Worm (Caenorhabditis elegans): ENCODE data around the gene C07G3.15.

ce11 chrV:3502038-3502437 lies 5.3 kb upstream of the C07G3.15 start, which contains the start of the genes C07G3.8 and C07G3.10:
- TF ChIP-seq him-1 (tag; optimal IDR thresholded peaks at IDR 0.05) (no peak), dao-5 (tag; optimal IDR thresholded peaks at IDR 0.05) (no peak), W03F9.2 (tag; optimal IDR thresholded peaks at IDR 0.05) (no peak)
